Worm (Caenorhabditis elegans): ENCODE measurements around the gene T27F7.12.
A peak's percentile ranks its signal among the peaks of the same experiment; 100 is the strongest.

DNA sequence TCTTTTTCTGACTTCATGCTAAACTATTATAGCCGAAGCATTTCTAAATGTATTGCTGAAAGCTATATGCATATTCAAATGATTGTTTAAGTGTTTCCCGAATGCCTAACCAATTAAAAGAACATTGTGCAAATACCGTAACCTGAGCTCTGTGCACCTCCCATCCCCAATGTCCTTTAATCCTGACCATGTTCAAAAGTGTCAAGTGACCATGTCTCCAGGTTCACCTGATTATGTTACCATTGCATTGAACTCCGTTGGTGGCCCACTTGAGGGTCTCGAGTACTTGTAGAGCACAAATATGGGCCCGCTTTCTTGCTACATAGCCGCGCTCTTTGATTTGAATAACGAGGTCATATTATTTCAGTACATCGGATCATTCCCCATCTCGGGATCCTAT, 14.6 kb upstream of the T27F7.12 start:
- TF ChIP-seq snpc-4 (tag; optimal IDR thresholded peaks at IDR 0.05) (no peak), nhr-76 (tag; optimal IDR thresholded peaks at IDR 0.05) (no peak), pha-4 (tag; optimal IDR thresholded peaks at IDR 0.05) (peak; percentile 24), nhr-237 (tag; optimal IDR thresholded peaks at IDR 0.05) (no peak), tbx-8 (GFP tag; optimal IDR thresholded peaks at IDR 0.05) (no peak), elt-3 (tag; optimal IDR thresholded peaks at IDR 0.05) (no peak), mls-2 (tag; optimal IDR thresholded peaks at IDR 0.05) (no peak), ztf-11 (tag; optimal IDR thresholded peaks at IDR 0.05) (no peak), unc-62 (GFP tag; optimal IDR thresholded peaks at IDR 0.05) (no peak), M03D4.4 (tag; optimal IDR thresholded peaks at IDR 0.05) (no peak)

Measured in whole organism, mixed stage, embryonic.